Worm (Caenorhabditis elegans): ENCODE measurements around the gene snpc-1.2.

DNA sequence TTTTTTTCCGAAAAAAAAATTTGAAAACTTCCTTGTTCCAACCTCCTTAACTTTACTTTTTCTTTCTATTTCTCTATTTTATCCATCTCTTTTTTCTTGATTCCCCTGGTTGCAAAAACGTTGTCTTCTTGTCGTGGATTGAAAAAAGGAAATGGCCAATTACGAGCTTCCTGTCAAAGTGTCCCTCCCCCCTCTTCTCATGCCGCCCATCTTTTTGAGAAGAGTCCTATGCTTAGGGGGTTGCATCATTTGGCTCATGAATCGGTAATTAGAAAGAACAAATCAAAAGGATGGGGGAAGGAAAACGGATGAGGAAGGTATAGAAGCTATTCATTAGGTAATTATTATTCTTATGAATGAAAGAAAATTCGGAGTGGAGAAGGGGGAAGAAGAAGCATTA, 42.2 kb downstream of the snpc-1.2 start:
- TF ChIP-seq unc-130 (tag; optimal IDR thresholded peaks at IDR 0.05) (no peak), pqm-1 (tag; optimal IDR thresholded peaks at IDR 0.05) (no peak), aly-2 (tag; optimal IDR thresholded peaks at IDR 0.05) (no peak), ama-1 (optimal IDR thresholded peaks at IDR 0.05) (no peak), nhr-12 (tag; optimal IDR thresholded peaks at IDR 0.05) (no peak), irx-1 (tag; optimal IDR thresholded peaks at IDR 0.05) (no peak), vab-15 (tag; optimal IDR thresholded peaks at IDR 0.05) (no peak), nhr-90 (tag; optimal IDR thresholded peaks at IDR 0.05; ENCODE audit: poor library complexity) (no peak), fkh-4 (tag; optimal IDR thresholded peaks at IDR 0.05; ENCODE audit: borderline replicate concordance) (no peak), unc-62 (GFP tag; optimal IDR thresholded peaks at IDR 0.05) (no peak), elt-3 (tag; optimal IDR thresholded peaks at IDR 0.05) (no peak)

All from whole organism, L1 larva.